Worm (Caenorhabditis elegans) whole organism, L4/young adult: Measurements from ENCODE around the gene T03G11.10.

Experiments used
- W03F9.2 ChIP-seq: fragments of 150-350 bp; optimal IDR thresholded peaks from 2 replicates; lab custom pipeline; 2014; ENCODE audit warnings: missing biosample characterization, missing genetic modification characterization
- dao-5 ChIP-seq: sonication (generic microtip); optimal IDR thresholded peaks from 2 replicates; lab custom pipeline; 2016; ENCODE audit warnings: missing genotype, missing genetic modification characterization, moderate library complexity, missing compliant biosample characterization
- him-1 ChIP-seq: sonication (generic microtip); optimal IDR thresholded peaks from 2 replicates; lab custom pipeline; 2016; ENCODE audit warnings: missing genotype, missing genetic modification reagents, missing genetic modification characterization, missing compliant biosample characterization

DNA sequence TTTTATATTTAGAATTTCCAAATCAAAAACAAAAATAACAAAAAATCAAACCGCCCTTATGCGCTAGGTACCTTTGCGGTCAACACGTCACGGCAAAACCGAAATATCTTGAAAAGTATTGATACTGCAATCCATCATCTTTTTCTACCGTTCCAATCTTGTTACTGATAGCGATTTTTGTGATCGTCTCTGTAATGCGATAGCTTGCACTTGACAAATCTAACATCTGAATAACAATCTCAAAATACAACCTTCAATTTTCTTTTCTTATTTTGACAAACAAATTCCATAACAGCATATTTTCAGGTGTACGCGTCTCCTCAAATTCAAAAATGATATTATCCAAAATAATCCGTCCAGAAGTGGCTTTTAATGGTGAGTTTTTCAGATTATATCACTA, 37.0 kb downstream of the T03G11.10 start, which contains the start of gene tbc-7:
- TF ChIP-seq him-1 (tag; lab: Kevin White, UChicago) (no peak), W03F9.2 (tag; lab: Kevin White, UChicago) (no peak), dao-5 (tag; lab: Kevin White, UChicago) (no peak)
